Worm (Caenorhabditis elegans) whole organism, L4 larva: ENCODE data around the gene col-153.

Source experiments
- T20F7.1 ChIP-seq: fragments of 200-800 bp; sonication (Bioruptor generic); optimal IDR thresholded peaks from 2 replicates; lab custom pipeline; 2018; ENCODE audit warnings: mild to moderate bottlenecking, missing genetic modification characterization, missing compliant biosample characterization
- aha-1 ChIP-seq: fragments of 150-350 bp; peaks from one replicate; lab custom pipeline; 2014; ENCODE audit warnings: missing biosample characterization, missing genetic modification characterization
- ceh-82 ChIP-seq: sonication (generic microtip); optimal IDR thresholded peaks from 2 replicates; lab custom pipeline; 2017; ENCODE audit warnings: missing biosample characterization, missing genetic modification characterization
- nhr-28 ChIP-seq: fragments of 150-350 bp; optimal IDR thresholded peaks from 2 replicates; lab custom pipeline; 2014; ENCODE audit warnings: missing biosample characterization, missing genetic modification characterization
- nhr-76 ChIP-seq: fragments of 150-350 bp; optimal IDR thresholded peaks from 2 replicates; lab custom pipeline; 2014; ENCODE audit warnings: missing biosample characterization, missing genetic modification characterization
- pha-4 ChIP-seq, 2 experiments: fragments of 150-350 bp in 1 of 2; fragments of 200-800 bp in 1 of 2; sonication (Bioruptor generic) in 1 of 2; IDR thresholded peaks in 1 of 2; optimal IDR thresholded peaks in 1 of 2; 2 replicates each; pipeline versions ENCODE4 v1.3.6 to Lab custom; 2014 to 2022; ENCODE audit warnings: missing genetic modification characterization in 2 of 2, missing genetic modification reagents in 2 of 2, missing biosample characterization in 1 of 2, missing compliant biosample characterization in 1 of 2

ce11 chrV:10970070-10970469, 20.5 kb downstream of the col-153 start, which contains the start of gene F17C11.22:
- no peak for TF ChIP-seq nhr-28 (tag; lab: Kevin White, UChicago)
- no peak for TF ChIP-seq ceh-82
- no peak for TF ChIP-seq nhr-76 (tag; lab: Kevin White, UChicago)
- no peak for TF ChIP-seq aha-1 (tag; lab: Kevin White, UChicago)
- no peak for TF ChIP-seq pha-4 (GFP tag; IDR thresholded peaks at IDR 0.05; lab: Robert Waterston, UW)
- TF ChIP-seq pha-4 (tag; optimal IDR thresholded peaks at IDR 0.05; lab: Kevin White, UChicago): no peak
- no peak for TF ChIP-seq T20F7.1 (GFP tag; lab: Kevin White, UChicago)
